Fruit fly (Drosophila melanogaster) whole organism: ENCODE results near the gene CG34171.

ENCODE experiments used
- CG8478 ChIP-seq: fragments of >200 bp; optimal IDR thresholded peaks from 2 replicates; lab custom pipeline; 2018; ENCODE audit warnings: inconsistent platforms
- Dll ChIP-seq: fragments of >200 bp; optimal IDR thresholded peaks from 2 replicates; lab custom pipeline; 2017
- EcR ChIP-seq, 2 experiments: fragments of >200 bp; optimal IDR thresholded peaks; 2 replicates each; lab custom pipeline; 2017; ENCODE audit warnings: missing biosample characterization in 2 of 2, missing genetic modification characterization in 2 of 2, missing genetic modification reagents in 2 of 2
- pan ChIP-seq: fragments of >200 bp; optimal IDR thresholded peaks from 2 replicates; lab custom pipeline; 2017
- psq ChIP-seq: fragments of >200 bp; optimal IDR thresholded peaks from 2 replicates; lab custom pipeline; 2017
- usp ChIP-seq: fragments of >200 bp; optimal IDR thresholded peaks from 2 replicates; lab custom pipeline; 2017; ENCODE audit warnings: missing biosample characterization, missing genetic modification characterization, mixed read lengths

- TF ChIP-seq CG8478, result no peak
- no peak for TF ChIP-seq pan (lab: Kevin White, UChicago)
- TF ChIP-seq psq (lab: Kevin White, UChicago), result no peak
- no peak for TF ChIP-seq usp (GFP tag; lab: Kevin White, UChicago)
- TF ChIP-seq Dll, result no peak
- no peak for TF ChIP-seq EcR (GFP tag; optimal IDR thresholded peaks at IDR 0.05; lab: Kevin White, UChicago)
These were observed 33.2 kb upstream of the CG34171 start for dm6 chr2L:18345194-18345593.
